Worm (Caenorhabditis elegans) whole organism, L4 larva: Measurements from ENCODE around the gene C28F5.1.

Experiments
- F44E2.7 ChIP-seq: fragments of 200-800 bp; sonication (Bioruptor generic); IDR thresholded peaks from 2 replicates; pipeline ENCODE4 v2.1.2; 2022; ENCODE audit warnings: missing genetic modification characterization, missing compliant biosample characterization
- T26A8.4 ChIP-seq: fragments of 200-800 bp; sonication (Bioruptor generic); IDR thresholded peaks from 2 replicates; pipeline ENCODE4 v1.3.6; 2022; ENCODE audit warnings: missing genetic modification characterization, missing compliant biosample characterization
- Y105C5A.15 ChIP-seq: fragments of 200-800 bp; sonication (Bioruptor generic); IDR thresholded peaks from 2 replicates; pipeline ENCODE4 v1.3.6; 2022; ENCODE audit warnings: missing genetic modification characterization, missing compliant biosample characterization
- ama-1 ChIP-seq: fragments of 150-350 bp; optimal IDR thresholded peaks from 2 replicates; lab custom pipeline; 2014; ENCODE audit warnings: inconsistent platforms, mixed read lengths
- arid-1 ChIP-seq: fragments of 200-800 bp; sonication (Bioruptor generic); conservative IDR thresholded peaks from 2 replicates; pipeline ENCODE4 v1.3.6; 2022; ENCODE audit warnings: missing genetic modification reagents, missing genetic modification characterization, missing compliant biosample characterization
- ceh-20 ChIP-seq: fragments of 200-800 bp; sonication (Bioruptor generic); IDR thresholded peaks from 2 replicates; pipeline ENCODE4 v1.3.6; 2022; ENCODE audit warnings: missing genetic modification reagents, missing genetic modification characterization, missing compliant biosample characterization
- ces-1 ChIP-seq: fragments of 150-350 bp; sonication (generic microtip); optimal IDR thresholded peaks from 4 replicates; lab custom pipeline; 2014; ENCODE audit warnings: missing biosample characterization, missing genetic modification reagents, missing genetic modification characterization
- dmd-9 ChIP-seq: fragments of 200-800 bp; sonication (Bioruptor generic); IDR thresholded peaks from 2 replicates; pipeline ENCODE4 v1.3.6; 2022; ENCODE audit warnings: missing genetic modification reagents, missing genetic modification characterization, missing compliant biosample characterization
- dve-1 ChIP-seq: sonication (generic microtip); optimal IDR thresholded peaks from 2 replicates; lab custom pipeline; 2017; ENCODE audit warnings: antibody characterized with exemption, mild to moderate bottlenecking, missing genetic modification characterization, missing compliant biosample characterization; ENCODE audit not compliant: insufficient read depth
- egl-43 ChIP-seq: fragments of 200-800 bp; sonication (Bioruptor generic); IDR thresholded peaks from 2 replicates; pipeline ENCODE4 v1.3.6; 2022; ENCODE audit warnings: missing genetic modification reagents, missing genetic modification characterization, missing compliant biosample characterization
- hlh-11 ChIP-seq: fragments of 200-800 bp; sonication (Bioruptor generic); optimal IDR thresholded peaks from 2 replicates; lab custom pipeline; 2018; ENCODE audit warnings: mild to moderate bottlenecking, missing genetic modification characterization, missing compliant biosample characterization
- hlh-30 ChIP-seq: sonication (generic microtip); optimal IDR thresholded peaks from 2 replicates; lab custom pipeline; 2017; ENCODE audit warnings: antibody characterized with exemption, mild to moderate bottlenecking, missing genetic modification characterization, missing compliant biosample characterization; ENCODE audit not compliant: insufficient read depth
- hmg-1.1 ChIP-seq: fragments of 200-800 bp; sonication (Bioruptor generic); IDR thresholded peaks from 2 replicates; pipeline ENCODE4 v1.3.6; 2022; ENCODE audit warnings: missing genetic modification reagents, missing genetic modification characterization, missing compliant biosample characterization
- lin-15B ChIP-seq: fragments of 150-350 bp; sonication (generic microtip); optimal IDR thresholded peaks from 3 replicates; lab custom pipeline; 2014; ENCODE audit warnings: missing biosample characterization, missing genetic modification characterization
- lin-29 ChIP-seq: fragments of 200-800 bp; sonication (Bioruptor generic); IDR thresholded peaks from 2 replicates; pipeline ENCODE4 v1.3.6; 2022; ENCODE audit warnings: missing genetic modification reagents, missing genetic modification characterization, missing compliant biosample characterization
- lsy-2 ChIP-seq, 2 experiments: fragments of 150-350 bp in 1 of 2; sonication (generic microtip) in 1 of 2; optimal IDR thresholded peaks; 2 replicates each; lab custom pipeline; 2014 to 2017; ENCODE audit warnings: missing biosample characterization in 2 of 2, missing genetic modification characterization in 2 of 2
- mep-1 ChIP-seq: fragments of 150-350 bp; sonication (generic microtip); optimal IDR thresholded peaks from 3 replicates; lab custom pipeline; 2014; ENCODE audit warnings: missing biosample characterization, missing genetic modification characterization
- mxl-2 ChIP-seq: fragments of 200-800 bp; sonication (Bioruptor generic); conservative IDR thresholded peaks from 2 replicates; pipeline ENCODE4 v1.3.6; 2022; ENCODE audit warnings: missing genetic modification reagents, missing genetic modification characterization, missing compliant biosample characterization
- mxl-3 ChIP-seq: fragments of 200-800 bp; sonication (Bioruptor generic); optimal IDR thresholded peaks from 2 replicates; lab custom pipeline; 2018; ENCODE audit warnings: mild to moderate bottlenecking, missing genetic modification characterization, missing compliant biosample characterization
- nhr-102 ChIP-seq: sonication (generic microtip); optimal IDR thresholded peaks from 2 replicates; lab custom pipeline; 2016; ENCODE audit warnings: mild to moderate bottlenecking, missing genetic modification characterization, moderate library complexity, missing compliant biosample characterization
- nhr-11 ChIP-seq: fragments of 150-350 bp; optimal IDR thresholded peaks from 2 replicates; lab custom pipeline; 2014; ENCODE audit warnings: missing biosample characterization, missing genetic modification characterization
- nhr-111 ChIP-seq: fragments of 200-800 bp; sonication (Bioruptor generic); optimal IDR thresholded peaks from 2 replicates; lab custom pipeline; 2018; ENCODE audit warnings: mild to moderate bottlenecking, missing genetic modification characterization, missing compliant biosample characterization
- nhr-28 ChIP-seq: fragments of 150-350 bp; optimal IDR thresholded peaks from 2 replicates; lab custom pipeline; 2014; ENCODE audit warnings: missing biosample characterization, missing genetic modification characterization
- nhr-41 ChIP-seq: fragments of 200-800 bp; sonication (Bioruptor generic); IDR thresholded peaks from 2 replicates; pipeline ENCODE4 v1.3.6; 2022; ENCODE audit warnings: missing genetic modification reagents, missing genetic modification characterization, missing compliant biosample characterization
- nhr-48 ChIP-seq: sonication (generic microtip); optimal IDR thresholded peaks from 2 replicates; lab custom pipeline; 2016; ENCODE audit warnings: mild to moderate bottlenecking, missing genetic modification characterization, missing compliant biosample characterization
- nhr-76 ChIP-seq: fragments of 150-350 bp; optimal IDR thresholded peaks from 2 replicates; lab custom pipeline; 2014; ENCODE audit warnings: missing biosample characterization, missing genetic modification characterization
- pqm-1 ChIP-seq: sonication (generic microtip); optimal IDR thresholded peaks from 2 replicates; lab custom pipeline; 2017; ENCODE audit warnings: missing biosample characterization, missing genetic modification characterization
- saeg-2 ChIP-seq: fragments of 200-800 bp; sonication (Bioruptor generic); IDR thresholded peaks from 2 replicates; pipeline ENCODE4 v1.3.6; 2022; ENCODE audit warnings: missing genetic modification reagents, missing genetic modification characterization, missing compliant biosample characterization
- set-16 ChIP-seq: fragments of 200-800 bp; sonication (Bioruptor generic); IDR thresholded peaks from 2 replicates; pipeline ENCODE4 v1.3.6; 2022; ENCODE audit warnings: missing genetic modification reagents, missing genetic modification characterization, missing compliant biosample characterization
- snpc-4 ChIP-seq: fragments of 150-350 bp; optimal IDR thresholded peaks from 2 replicates; lab custom pipeline; 2014; ENCODE audit warnings: missing biosample characterization, missing genetic modification characterization
- spr-3 ChIP-seq: fragments of 200-800 bp; sonication (Bioruptor generic); optimal IDR thresholded peaks from 2 replicates; lab custom pipeline; 2018; ENCODE audit warnings: mild to moderate bottlenecking, missing genetic modification characterization, missing compliant biosample characterization
- tag-97 ChIP-seq: fragments of 200-800 bp; sonication (Bioruptor generic); IDR thresholded peaks from 2 replicates; pipeline ENCODE4 v1.3.6; 2022; ENCODE audit warnings: missing genetic modification characterization, missing compliant biosample characterization
- unc-130 ChIP-seq: sonication (generic microtip); optimal IDR thresholded peaks from 2 replicates; lab custom pipeline; 2016; ENCODE audit warnings: missing genetic modification reagents, missing genetic modification characterization, missing compliant biosample characterization
- unc-62 ChIP-seq, 3 experiments: fragments of 150-350 bp in 1 of 3; sonication (generic microtip); optimal IDR thresholded peaks in 2 of 3; peaks in 1 of 3; 1 replicate in 1 of 3; 2 replicates in 2 of 3; lab custom pipeline; 2014 to 2017; ENCODE audit warnings: missing biosample characterization in 3 of 3, missing genetic modification characterization in 3 of 3, missing genetic modification reagents in 3 of 3, missing genotype in 1 of 3

The C28F5.1 gene

DNA sequence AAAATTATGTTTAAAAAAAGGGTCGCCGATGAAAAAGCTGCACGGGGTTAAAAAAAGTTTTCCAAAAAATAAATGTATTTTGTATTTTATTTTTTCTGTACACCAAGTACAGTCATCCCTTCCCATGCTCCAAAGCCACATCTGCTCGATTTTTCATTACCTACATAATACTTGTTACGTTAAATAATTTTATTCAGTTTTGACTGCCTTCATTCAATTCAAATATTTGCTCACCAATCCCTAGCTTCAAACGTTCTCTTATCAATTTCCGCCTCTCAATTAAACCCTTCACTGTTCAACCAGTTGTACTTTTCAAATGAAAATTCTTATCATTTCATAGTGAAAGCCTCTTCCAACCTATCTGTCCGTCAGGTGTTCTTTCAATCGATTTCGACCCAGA, 10.9 kb upstream of the C28F5.1 start, which contains the start of gene R10H1.1:
Gene R10H1.1, plus strand, starts transcription at position 301 of the 400 bp plus-strand sequence.
- TF ChIP-seq lin-29 (GFP tag; lab: Robert Waterston, UW) (no peak), spr-3 (no peak), pqm-1 (peak; percentile 63), nhr-28 (tag; lab: Kevin White, UChicago) (peak; percentile 42)

DNA sequence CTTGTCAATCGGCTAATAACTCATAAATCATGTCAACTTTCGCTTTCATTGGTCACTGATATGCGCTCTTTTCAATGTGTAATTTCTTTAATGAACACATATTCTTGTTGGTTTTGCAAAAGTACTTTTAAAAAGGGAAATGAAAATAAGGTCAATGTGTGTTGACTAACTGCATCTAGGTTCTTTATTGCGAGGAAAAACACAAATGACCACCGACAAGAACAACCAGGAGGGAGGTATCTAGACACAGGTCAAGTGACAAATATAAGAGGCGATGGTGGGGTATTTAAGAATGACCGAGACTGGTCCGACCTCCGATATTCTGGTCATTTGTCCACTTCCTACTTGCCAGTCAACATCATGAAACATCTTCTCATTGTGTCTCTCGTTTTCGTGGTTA, 9.0 kb upstream of the C28F5.1 start, which contains the start of gene spi-1:
Gene spi-1, plus strand, starts transcription at position 178 of the 400 bp plus-strand sequence.
- TF ChIP-seq snpc-4 (no peak), unc-62 (GFP tag; optimal IDR thresholded peaks at IDR 0.05 in 1 of 2; lab: Kevin White, UChicago) (peak in 1 of 2 experiments; percentile 85), unc-62 (tag; optimal IDR thresholded peaks at IDR 0.05; lab: Kevin White, UChicago) (no peak), hlh-30 (tag; lab: Kevin White, UChicago) (peak; percentile 42)

DNA sequence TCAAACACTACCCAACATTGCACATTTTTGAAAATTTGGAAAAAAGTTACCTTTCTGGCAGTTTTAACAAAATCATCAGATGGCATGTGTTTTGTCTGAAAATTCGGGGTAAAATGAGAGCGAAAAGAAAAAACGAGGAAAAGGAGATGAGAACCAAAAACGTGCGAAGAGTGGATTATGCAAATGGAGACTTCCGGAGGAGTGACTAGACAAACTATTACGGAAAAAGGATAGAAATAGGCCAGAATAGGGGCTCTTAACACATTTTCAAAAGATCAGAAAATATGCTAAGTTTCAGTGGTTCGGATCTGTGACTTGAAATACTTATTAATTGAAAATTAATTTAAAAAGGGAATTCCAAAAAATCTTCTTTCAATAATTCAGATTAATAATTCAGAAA, 5.7 kb upstream of the C28F5.1 start, which contains the start of gene srab-14:
Gene srab-14, minus strand, starts transcription at position 101 of the 400 bp plus-strand sequence.
- TF ChIP-seq nhr-76 (tag; lab: Kevin White, UChicago): no peak
- no peak for TF ChIP-seq nhr-111
- no peak for TF ChIP-seq Y105C5A.15 (GFP tag; lab: Robert Waterston, UW)
- no peak for TF ChIP-seq hmg-1.1 (GFP tag; lab: Robert Waterston, UW)
- TF ChIP-seq saeg-2 (GFP tag; lab: Robert Waterston, UW): no peak
- no peak for TF ChIP-seq T26A8.4
- TF ChIP-seq tag-97 (GFP tag; lab: Robert Waterston, UW): no peak
- no peak for TF ChIP-seq spr-3
- TF ChIP-seq nhr-11 (tag; lab: Kevin White, UChicago): no peak
- no peak for TF ChIP-seq ces-1 (GFP tag; lab: Kevin White, UChicago)
- no peak for TF ChIP-seq dmd-9 (GFP tag; lab: Robert Waterston, UW)
- TF ChIP-seq lin-15B (tag; lab: Kevin White, UChicago): no peak
- TF ChIP-seq F44E2.7: no peak
- no peak for TF ChIP-seq nhr-102 (tag; lab: Kevin White, UChicago)
- TF ChIP-seq hlh-11: no peak
- TF ChIP-seq mxl-2: no peak
- TF ChIP-seq nhr-48: no peak
- no peak for TF ChIP-seq unc-130
- no peak for TF ChIP-seq egl-43
- TF ChIP-seq ama-1 (lab: Kevin White, UChicago): no peak

DNA sequence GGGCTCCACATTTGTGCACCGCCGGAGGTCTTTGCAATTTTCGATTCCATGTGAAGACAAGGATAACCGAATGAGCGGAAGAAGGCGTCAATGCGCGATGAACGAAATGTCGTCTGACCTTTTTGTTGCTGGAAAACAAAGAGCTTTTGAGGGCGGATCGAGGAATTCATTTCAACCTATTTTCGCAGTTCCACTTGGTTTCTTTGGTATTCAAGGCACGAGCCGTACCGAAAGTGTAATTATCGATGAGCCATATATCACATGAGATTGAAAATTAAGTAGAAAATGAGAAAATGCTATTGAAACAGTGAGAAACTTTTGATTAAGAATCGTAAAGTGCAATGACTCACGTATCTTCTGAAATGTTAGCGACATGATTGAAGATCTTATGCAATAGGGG, 14.1 kb downstream of the C28F5.1 start, which contains the start of gene glb-9:
Gene glb-9, minus strand, starts transcription at position 101 of the 400 bp plus-strand sequence.
- TF ChIP-seq dve-1 (tag; lab: Kevin White, UChicago) (no peak), nhr-48 (no peak), set-16 (no peak)

DNA sequence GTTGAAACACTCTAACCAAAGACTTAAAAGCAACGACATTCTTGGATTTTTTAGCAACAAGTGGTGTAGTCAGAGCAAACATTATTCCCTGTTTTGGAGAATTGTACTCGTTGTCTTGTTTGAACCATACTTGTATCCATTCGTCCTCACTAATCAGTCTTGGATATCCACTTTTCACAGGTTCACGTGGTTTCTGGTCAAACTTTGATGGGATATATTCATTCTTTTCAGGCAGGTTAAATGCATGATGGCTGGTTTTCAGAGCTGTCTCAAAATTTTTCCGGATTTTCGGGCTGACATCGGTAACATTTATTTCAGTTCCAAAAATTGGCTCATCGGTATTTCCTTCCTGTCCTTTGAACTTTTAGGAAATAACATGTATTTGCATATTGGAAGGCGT, 16.3 kb downstream of the C28F5.1 start:
- no peak for TF ChIP-seq mep-1 (tag; lab: Kevin White, UChicago)
- TF ChIP-seq arid-1: no peak
- TF ChIP-seq ceh-20 (GFP tag; lab: Robert Waterston, UW): no peak
- TF ChIP-seq lsy-2 (tag; optimal IDR thresholded peaks at IDR 0.05; lab: Kevin White, UChicago): no peak
- TF ChIP-seq nhr-28 (tag; lab: Kevin White, UChicago): no peak
- TF ChIP-seq unc-62 (GFP tag; optimal IDR thresholded peaks at IDR 0.05 in 1 of 2; lab: Kevin White, UChicago): peak in 1 of 2 experiments; percentile 95
- TF ChIP-seq unc-62 (tag; optimal IDR thresholded peaks at IDR 0.05; lab: Kevin White, UChicago): no peak
- no peak for TF ChIP-seq nhr-41 (GFP tag; lab: Robert Waterston, UW)
- TF ChIP-seq mxl-3 (GFP tag; lab: Kevin White, UChicago): no peak
- TF ChIP-seq nhr-102 (tag; lab: Kevin White, UChicago): no peak
